Fruit fly (Drosophila melanogaster) whole organism, wandering third instar larva: Measurements from ENCODE around the gene Rtc1.

Source experiments
- CG9705 ChIP-seq: fragments of 200-800 bp; sonication (Bioruptor generic); optimal IDR thresholded peaks from 2 replicates; lab custom pipeline; 2018; ENCODE audit warnings: missing biosample characterization, mild to moderate bottlenecking, missing genetic modification characterization
- N ChIP-seq: fragments of >200 bp; optimal IDR thresholded peaks from 2 replicates; lab custom pipeline; 2018; ENCODE audit warnings: missing biosample characterization, missing external identifiers, missing genetic modification characterization

DNA sequence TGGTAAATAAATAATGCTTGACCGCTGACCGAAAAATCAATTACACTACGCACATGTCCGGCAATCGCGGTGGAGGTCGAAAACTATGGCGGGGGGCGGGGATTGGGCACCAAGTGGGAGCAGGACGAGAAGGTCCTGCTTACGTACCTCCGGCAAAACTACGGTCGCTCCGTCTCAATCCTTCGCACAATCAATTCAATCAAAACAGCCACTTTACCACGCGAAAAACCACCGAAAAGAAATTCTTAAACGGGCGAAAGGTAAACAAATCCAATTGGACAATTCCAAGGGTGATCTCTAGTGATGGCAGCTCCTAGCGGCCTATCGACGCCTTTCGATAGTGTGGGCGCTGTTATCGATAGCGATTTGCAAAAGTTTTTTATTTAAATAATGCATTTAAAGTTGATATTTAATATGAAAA is 39.0 kb upstream of the Rtc1 start, which contains the start of gene Nadsyn:
- TF ChIP-seq N (GFP tag; lab: Kevin White, UChicago) (no peak), CG9705 (GFP tag; lab: Kevin White, UChicago) (no peak)
